Fruit fly (Drosophila melanogaster) ovary, adult (tissue): Measurements from ENCODE around the gene fz.

Source experiments
- CG17801 ChIP-seq: fragments of 200-800 bp; optimal IDR thresholded peaks from 2 replicates; lab custom pipeline; 2019; ENCODE audit warnings: missing biosample characterization, mild to moderate bottlenecking, missing genetic modification characterization, moderate library complexity; ENCODE audit not compliant: partially characterized antibody

fz gene

DNA sequence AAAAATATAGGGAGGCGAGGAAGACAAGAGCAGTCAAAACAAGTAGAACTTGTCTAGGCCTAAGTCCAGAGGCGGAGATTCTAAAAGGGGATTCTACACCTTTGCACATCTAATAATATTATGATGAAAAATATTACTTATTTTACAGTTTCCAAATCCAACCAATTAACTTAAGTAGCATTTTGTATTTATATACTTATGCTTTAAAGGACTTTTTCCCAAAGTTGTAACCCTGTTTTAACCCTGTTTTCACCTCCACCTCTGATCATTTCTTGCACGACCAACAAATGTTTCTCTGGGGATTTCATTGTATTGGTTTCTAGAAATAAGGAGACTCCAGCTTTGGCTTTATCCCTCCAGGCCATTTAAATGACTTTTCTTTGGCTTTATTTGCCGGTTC lies 61.7 kb downstream of the fz start:
- no peak for TF ChIP-seq CG17801

DNA sequence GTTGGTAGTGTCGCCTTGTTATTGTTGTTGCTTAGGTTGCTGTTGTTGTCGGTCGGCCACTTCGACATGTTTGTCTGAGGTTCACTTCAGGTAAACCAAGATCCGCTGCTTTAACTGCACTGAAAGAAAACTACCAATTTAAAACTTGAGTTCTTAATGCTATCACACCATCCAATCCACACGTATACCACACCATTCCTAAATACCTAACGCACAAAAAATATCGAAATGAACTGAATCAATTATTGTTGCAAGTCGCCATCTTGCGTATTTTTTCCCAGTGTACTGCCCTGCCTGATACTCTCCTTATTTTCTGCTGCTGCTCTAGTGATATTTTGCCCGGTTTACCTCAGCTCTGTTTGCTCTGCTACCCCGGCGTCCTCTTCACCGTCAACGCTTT lies 64.7 kb downstream of the fz start:
- peak; percentile 77 for TF ChIP-seq CG17801

DNA sequence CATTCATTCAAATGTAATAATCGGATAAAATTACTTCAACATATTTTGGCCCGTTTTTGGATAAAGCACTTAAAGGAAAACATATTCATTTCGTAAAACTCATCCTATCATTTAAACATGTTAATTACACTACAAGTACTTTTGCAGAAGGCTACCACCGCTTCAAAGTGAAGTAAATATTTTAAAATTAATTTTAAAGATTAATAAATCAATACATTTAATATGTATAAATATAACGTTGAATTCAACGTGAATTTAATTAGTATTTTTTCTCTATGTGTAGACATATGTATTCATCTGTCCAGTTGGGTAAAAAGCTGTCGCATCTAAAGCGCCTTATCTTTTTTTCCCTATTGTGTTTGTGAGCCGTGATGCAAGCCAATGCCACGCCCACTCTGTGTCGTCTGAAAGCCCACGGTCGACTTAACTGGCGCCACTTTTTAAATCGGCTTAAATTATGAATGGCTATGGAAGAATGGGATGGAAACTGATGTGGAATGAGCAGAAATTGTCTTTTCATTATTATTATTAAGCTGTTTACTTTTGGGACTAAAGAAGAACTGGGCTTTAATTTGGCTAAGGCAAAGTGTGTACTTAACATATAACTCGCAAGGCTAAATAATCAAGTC lies 69.3 kb downstream of the fz start:
- no peak for TF ChIP-seq CG17801

DNA sequence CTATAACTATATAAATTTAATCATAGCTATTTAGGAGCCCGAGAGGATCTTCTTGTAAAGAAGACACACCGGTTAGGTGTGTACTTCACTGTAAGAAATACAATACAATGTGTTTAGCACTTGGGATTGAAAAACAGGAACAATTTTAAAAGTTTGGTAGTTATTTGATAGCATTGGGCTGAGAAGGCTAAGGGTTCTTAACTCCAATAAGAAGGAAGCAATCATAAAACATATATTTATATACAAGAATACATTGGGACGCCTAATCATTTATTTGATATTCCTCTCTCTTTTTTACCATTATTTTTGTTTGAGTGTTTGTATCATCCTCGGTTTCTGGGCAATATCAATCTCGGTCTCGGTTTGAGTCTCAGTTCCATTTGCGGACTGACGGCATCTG lies 72.4 kb downstream of the fz start:
- TF ChIP-seq CG17801 = no peak

DNA sequence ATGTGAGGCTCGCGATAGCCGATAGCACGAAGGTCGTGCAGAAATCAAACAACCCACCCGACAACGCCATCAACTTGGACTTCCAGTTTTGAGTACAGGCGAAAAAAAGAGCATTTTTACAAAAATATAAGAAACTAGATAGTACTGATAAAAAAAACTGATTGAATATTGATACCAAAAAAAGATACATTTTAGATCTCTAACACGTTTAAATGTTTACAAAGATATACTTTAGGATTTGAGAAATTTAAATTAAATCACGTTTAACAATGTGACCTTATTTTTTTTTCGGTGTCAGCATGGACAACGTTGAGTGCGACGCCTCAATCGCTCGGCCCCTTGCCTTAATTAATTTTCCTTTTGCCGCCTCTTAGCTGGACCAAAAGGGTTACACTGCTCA lies 76.1 kb downstream of the fz start:
- TF ChIP-seq CG17801 = no peak

DNA sequence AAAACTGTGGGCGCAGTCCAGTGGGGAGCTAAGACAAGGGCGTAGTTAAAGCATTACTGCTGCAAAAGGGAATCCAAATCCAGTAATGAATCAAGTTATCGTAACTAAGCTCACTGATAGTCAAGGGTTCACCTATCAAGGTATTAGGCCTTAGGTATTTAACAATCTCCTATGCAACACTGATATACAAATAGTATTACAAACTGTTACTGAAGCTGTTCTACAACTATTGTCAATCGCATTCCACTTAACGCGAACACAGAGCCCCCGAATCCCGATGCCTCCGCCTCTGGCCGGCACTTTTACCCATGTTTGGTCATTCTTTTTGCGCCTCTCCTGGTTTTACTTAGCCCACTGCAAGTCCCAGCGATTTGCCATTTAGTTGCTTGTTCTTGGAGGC lies 76.7 kb downstream of the fz start:
- no peak for TF ChIP-seq CG17801

DNA sequence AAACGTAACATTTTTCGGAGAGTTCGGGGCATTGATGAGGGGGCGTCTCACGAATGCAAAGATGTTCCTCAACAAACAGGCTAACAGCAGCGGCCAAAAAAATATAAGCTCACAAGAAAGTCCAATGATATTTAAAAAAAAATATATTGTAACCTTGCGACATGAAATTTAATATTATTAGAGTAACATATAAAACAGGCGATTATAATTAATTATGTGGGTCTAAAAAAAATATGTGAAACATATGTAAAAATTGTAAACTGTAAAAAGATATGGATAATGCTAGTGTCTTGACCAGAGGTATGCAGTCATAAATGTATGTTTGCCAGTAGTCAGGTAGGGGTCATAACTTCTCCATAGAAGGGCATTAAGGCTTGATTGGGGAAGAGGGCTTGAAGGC lies 79.0 kb downstream of the fz start:
- TF ChIP-seq CG17801 = no peak

DNA sequence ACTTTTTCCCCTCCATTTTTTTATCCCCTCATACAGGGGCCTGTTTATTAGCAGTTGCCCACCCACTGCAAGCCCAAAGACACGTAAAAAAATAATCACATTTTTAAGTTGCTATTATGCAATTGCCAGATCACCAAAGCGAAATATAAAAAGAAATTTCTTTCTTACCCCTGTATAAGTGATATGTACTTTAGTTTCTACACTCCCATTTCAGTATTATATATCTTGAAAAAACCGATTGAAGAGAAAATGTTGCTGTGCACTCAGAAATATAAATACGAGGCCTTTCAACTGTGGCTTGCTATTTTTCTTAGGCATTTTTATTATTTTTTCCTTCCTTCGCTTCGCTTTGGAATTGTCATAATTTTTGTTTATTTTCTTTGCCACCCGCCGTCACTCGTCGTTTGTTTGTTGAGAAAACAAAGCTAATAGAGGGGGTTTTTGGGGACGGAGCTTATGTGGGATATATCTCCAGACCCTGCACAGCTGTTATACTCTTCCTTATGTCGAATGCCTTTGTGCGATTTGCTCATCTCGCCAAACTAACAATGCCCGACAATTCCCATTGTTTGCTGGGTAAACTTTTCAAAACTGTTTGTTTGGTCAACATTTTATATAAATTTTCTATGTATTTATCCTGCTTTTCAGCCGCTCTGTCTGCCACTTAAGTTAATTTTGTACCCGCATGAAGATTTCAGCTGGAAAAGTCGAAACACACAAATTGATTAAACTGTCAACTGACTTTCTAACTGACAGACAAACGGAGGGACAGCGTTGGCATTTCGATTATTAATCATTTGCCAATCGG lies 80.3 kb downstream of the fz start:
- TF ChIP-seq CG17801 = no peak

DNA sequence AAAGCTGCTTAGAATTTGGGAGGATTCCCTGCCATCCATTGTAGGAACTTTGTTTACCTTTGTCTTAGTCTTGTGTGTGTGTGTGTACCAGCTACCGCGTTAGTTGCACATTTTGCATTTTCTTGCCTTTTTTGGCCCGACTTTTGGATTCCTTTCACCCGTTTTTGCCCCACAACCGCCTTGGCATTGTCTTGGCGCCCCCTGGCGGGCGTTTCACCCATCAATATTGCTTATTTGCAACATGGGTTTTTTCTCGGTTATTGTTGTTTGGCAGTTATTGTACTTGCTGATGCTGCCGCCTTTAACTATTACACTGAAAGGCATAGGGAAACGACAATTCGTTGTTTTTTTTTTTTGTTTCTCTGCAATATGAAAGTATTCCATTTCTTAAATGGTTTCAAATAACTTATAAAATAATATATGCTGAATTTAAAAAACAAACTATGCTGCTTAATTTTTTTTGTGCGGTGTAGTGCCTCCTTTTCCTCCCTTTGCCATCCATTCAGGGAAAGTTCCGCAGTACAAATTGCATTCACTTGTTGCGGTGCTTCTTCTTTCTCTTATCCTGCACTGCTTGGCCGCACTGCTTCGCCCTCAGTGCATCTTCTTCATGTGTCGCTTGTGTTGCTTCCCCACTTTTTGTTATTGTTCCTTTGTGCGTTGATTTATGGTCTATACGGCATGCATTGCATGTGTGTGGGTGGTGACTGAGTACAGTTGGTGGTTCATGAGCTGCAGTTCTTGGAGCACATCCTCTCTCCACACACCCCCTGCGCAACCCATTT lies 82.6 kb downstream of the fz start:
- TF ChIP-seq CG17801 = no peak

DNA sequence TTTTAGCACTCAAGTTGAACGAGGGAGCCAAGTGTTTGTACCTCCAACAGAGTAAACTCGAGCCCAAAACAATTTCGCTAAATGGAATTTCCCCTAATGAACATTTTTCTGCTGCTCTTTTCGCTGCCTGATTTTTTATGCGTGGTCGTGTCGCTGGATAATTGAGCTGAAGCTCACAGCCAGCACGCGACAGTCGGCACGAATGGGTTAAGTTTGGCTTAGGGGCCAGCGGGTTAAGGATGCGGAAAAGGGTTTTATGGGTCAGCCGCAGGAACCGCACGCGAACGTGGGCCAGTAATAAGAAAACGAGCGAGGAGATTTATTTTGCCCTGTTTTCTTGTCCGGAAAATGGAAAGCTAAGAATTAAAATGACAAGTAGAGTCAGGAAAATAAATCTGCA lies 84.8 kb downstream of the fz start:
- no peak for TF ChIP-seq CG17801

DNA sequence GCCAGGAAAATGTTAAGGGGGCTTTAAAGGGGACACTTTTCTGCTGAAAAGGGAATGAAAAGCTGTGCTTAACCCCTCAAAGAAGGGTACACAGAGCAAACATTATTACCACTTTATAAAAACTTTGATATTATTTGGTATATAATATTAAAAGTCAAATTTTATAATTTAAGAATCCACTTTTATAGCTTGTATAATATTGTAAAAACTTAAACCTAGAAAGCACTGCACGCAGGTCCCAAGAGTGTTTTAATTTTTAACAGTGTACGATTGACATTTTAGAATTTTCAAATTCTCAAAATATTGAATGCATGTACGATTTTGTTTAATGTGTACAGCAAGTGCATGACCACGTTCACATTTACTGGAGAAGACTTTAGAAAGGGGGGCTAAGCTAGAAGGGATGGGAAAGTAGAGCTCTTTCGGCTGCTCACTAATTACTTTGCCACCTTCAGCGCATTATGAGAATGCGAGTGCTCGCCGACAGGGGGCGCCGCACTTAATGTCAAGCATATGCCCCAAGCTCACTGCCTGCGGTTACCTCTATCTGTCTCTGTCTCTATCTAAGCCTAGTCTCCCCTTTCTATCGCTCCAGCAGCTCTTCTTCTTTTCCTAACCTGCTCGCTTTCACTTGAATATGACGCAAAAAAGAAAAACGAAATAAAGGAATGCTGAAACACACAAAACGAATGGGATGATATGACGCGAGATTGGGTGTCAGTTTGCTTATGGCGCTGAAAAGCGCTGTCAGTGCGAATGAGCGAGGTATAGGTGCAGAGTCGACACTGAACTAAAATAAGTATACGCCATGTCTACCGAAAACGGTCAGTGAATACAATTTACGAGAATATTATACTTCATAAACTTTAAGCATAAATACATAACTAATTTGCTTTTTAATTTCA lies 85.9 kb downstream of the fz start:
- no peak for TF ChIP-seq CG17801

DNA sequence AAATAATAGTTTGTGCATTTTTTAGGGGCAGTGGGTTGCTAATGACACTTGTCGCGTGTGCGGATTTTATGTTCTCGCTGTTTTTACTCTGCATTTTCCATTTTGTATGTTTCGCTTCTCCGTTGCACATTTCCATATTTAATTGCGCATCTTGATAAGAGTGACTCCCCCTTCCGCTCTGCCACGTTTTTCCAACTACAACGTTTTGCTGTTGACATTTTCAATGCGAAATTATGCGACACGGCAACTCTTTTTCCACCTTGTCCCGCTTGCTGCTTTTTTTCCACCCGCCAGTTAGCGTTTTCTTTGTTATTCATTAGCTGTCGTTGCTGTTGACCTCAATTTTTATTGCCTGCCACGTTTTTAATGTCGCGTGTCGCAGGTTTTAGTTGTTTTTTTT lies 87.9 kb downstream of the fz start:
- no peak for TF ChIP-seq CG17801

DNA sequence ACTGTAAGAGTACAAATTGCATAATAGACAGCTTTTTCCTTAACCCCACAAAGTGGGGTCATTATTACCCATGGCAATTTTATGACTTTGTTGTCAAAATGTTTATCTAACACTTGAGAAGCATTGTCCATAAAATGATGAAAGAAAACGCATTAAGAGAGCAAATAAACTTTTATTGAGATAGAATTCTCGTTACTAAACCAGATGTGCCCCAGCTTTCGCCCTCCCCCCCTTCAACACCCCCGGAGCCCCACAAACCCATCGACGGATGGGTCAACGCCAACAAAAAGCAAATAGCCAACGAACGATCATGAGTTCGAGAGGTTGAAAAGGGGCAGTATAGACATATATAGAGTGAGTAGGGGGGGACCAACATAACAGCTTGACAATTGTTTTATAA lies 88.5 kb downstream of the fz start:
- TF ChIP-seq CG17801 = no peak

DNA sequence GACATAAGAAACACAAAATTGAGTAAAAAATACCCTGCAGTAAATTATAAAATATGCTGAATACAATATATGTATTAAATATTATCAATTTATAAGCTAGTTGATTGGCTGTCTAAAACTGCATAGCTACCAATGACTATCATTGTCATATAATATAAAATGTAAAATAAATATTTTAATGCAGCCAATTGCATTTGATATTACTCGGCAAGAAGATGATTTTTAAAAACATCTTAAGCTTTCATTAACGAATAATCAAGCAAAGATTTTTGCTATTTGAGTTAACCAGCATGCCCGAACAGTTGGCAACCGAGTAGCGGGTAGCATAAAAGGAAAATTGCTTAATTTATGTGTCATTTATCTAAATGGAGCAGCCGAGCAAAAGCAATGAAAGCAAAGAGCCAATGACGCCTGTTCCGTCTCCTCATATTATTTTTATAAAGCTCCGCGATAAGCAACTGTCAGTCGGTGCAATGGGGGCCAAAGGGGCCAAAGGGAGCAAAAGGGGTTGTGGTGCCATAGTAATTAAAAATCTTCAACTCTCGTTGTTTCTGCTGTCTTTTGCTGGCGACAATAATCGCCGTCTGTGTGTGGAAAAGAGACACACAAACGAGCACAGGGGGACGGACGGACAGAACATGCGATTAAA lies 89.1 kb downstream of the fz start:
- peak; percentile 28 for TF ChIP-seq CG17801

DNA sequence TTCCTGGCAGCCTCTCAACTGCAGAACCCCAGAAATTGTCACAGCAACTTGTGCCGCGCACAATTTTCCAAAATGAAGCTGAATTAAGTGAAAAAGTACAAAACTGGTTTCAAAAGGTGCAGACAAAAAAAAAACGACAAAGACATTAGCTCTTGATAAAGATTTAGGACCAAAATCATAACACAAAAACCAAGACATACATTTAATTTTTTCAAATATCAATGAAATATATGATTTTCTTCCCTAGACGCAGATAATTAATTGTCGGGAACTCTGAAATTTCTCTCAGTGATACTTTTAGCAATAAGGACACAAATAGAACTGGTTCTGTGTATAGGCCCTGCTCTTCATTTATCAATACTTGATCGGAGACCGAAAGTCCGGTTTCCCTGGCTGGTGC lies 90.6 kb downstream of the fz start:
- no peak for TF ChIP-seq CG17801

DNA sequence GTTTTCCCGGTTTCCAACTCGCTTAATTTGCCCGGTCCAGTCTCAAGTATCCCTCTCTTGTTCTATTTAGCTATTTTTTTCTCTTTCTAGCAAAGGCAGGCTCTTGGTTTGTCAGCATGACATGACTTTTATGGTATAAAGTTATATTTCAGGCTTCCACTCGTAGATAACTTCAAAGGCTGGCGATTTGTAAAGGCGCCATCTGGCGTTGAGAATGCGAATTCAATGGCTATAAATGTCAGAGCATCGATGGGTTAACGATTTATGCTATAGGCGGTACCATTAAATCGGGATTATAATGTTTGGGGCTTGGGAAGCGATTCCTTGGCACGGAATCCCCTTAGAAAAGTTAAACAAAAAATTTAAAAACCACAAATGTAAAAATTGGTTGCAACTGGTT lies 91.3 kb downstream of the fz start:
- TF ChIP-seq CG17801 = no peak
